Fruit fly (Drosophila melanogaster) whole organism, wandering third instar larva: ENCODE data around the gene CG6330.

Experiments
- CrebA ChIP-seq: fragments of 200-800 bp; sonication (Bioruptor generic); optimal IDR thresholded peaks from 2 replicates; lab custom pipeline; 2016; ENCODE audit warnings: missing biosample characterization, mild to moderate bottlenecking, missing genetic modification characterization, borderline replicate concordance
- Myc ChIP-seq: fragments of >200 bp; optimal IDR thresholded peaks from 2 replicates; lab custom pipeline; 2017
- dl ChIP-seq, 2 experiments: fragments of 175-275, 200-275 bp in 1 of 2; fragments of 200-275 bp in 1 of 2; sonication (Bioruptor generic); optimal IDR thresholded peaks; lab custom pipeline; 2018; ENCODE audit warnings: mild to moderate bottlenecking in 2 of 2, missing biosample characterization in 2 of 2, missing genetic modification characterization in 2 of 2, moderate library complexity in 2 of 2; ENCODE audit not compliant: partially characterized antibody in 2 of 2, insufficient read depth in 1 of 2
- dmrt93B ChIP-seq: fragments of 200-800 bp; sonication (Bioruptor generic); optimal IDR thresholded peaks from 2 replicates; lab custom pipeline; 2018; ENCODE audit warnings: missing biosample characterization, mild to moderate bottlenecking, missing genetic modification characterization
- lola ChIP-seq: fragments of >200 bp; optimal IDR thresholded peaks from 2 replicates; lab custom pipeline; 2017; ENCODE audit warnings: missing biosample characterization, missing genetic modification characterization
- pan ChIP-seq: fragments of >200 bp; optimal IDR thresholded peaks from 2 replicates; lab custom pipeline; 2017
- rgr ChIP-seq: fragments of 200-800 bp; sonication (Bioruptor generic); optimal IDR thresholded peaks from 3 replicates; lab custom pipeline; 2016; ENCODE audit warnings: missing biosample characterization, mild to moderate bottlenecking, missing genetic modification characterization
- sv ChIP-seq: fragments of 200-800 bp; sonication (Bioruptor generic); optimal IDR thresholded peaks from 3 replicates; lab custom pipeline; 2016; ENCODE audit warnings: missing biosample characterization, missing genetic modification characterization
- tai ChIP-seq: sonication (Bioruptor generic); optimal IDR thresholded peaks from 2 replicates; lab custom pipeline; 2016; ENCODE audit warnings: missing biosample characterization, missing genetic modification characterization
- usp ChIP-seq: fragments of >200 bp; optimal IDR thresholded peaks from 2 replicates; lab custom pipeline; 2017; ENCODE audit warnings: missing biosample characterization, missing genetic modification characterization
- woc ChIP-seq: sonication (Bioruptor generic); optimal IDR thresholded peaks from 2 replicates; lab custom pipeline; 2016; ENCODE audit warnings: missing biosample characterization, mild to moderate bottlenecking, missing genetic modification characterization

DNA sequence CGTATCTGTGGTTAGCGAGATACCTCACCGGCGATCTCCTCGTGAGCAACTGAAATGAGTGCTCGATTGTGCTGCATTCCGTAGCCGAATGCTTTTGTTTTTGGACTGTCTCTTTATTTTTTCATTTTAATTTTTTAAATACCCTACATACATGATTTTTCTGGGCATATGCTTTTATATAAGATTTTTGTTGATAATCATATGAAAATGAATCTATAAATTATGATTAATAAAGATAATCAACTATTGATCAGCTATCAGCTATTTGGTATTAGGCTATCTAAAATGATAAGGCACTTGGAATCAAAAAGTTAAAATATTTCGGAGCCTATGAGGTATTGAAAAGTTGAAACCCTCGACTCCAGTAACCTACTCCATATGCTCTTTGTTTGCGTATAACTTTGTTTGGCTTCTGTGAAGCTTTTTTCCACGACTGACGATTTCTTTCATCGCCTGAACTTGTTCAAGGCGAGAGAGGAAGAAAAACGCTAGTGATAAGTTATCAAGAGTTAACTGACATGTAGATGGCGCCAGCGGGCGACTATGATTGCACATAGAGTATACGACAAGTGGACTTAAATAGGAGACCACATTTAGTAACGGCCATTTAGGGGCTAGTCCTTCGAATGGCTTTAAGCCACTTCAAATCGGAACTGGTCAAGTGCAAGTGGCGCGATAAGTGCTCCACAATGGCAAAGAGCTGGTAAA is 31.7 kb upstream of the CG6330 start, which contains the start of gene CG31076:
- no peak for TF ChIP-seq lola (GFP tag; lab: Kevin White, UChicago)
- no peak for TF ChIP-seq sv (GFP tag; lab: Kevin White, UChicago)
- TF ChIP-seq usp (GFP tag; lab: Kevin White, UChicago) = no peak
- TF ChIP-seq tai (GFP tag; lab: Kevin White, UChicago) = peak; percentile 32
- peak; percentile 33 for TF ChIP-seq dmrt93B
- no peak for TF ChIP-seq Myc (lab: Kevin White, UChicago)
- TF ChIP-seq CrebA = peak; percentile 54
- TF ChIP-seq woc (GFP tag; lab: Kevin White, UChicago) = peak; percentile 82
- no peak for TF ChIP-seq dl (GFP tag; optimal IDR thresholded peaks at IDR 0.05; lab: Kevin White, UChicago; ENCODE audit: insufficient read depth in 1 of 2, partially characterized antibody in 2 of 2)
- peak; percentile 78 for TF ChIP-seq rgr (GFP tag; lab: Kevin White, UChicago)
- TF ChIP-seq pan = peak; percentile 64
